Fruit fly (Drosophila melanogaster): ENCODE results near the gene CG18478.
"Not testable (repeated sequence)": the region's sequence is repeated elsewhere in the genome, so short reads cannot be mapped to it uniquely, and the experiment has no call there.

DNA sequence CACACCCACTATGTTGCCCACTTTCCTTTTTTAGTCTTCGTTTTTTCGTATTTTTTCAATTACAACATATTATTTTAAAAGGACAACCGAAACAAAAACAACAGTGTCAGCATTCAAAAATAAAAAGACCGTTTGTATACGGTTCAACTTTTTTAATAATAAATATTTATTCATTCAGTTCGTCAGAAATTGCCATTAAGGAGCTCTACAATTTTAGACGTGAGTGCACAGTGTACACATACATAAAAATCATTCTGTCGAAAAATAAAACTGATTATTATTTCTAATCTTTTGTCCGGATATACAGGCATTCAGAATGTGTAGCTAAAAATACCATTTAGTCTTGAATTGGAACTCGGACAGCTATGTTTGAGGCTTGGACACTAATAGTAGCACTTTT is at the start of gene CG18478:
- TF ChIP-seq CG1620 (GFP tag; optimal IDR thresholded peaks at IDR 0.05); kay (GFP tag; ENCODE audit: borderline replicate concordance); Crg-1 (GFP tag; optimal IDR thresholded peaks at IDR 0.05); ovo (GFP tag; optimal IDR thresholded peaks at IDR 0.05); CG7101 (tag; optimal IDR thresholded peaks at IDR 0.05); Hr96 (GFP tag; optimal IDR thresholded peaks at IDR 0.05); cnc (optimal IDR thresholded peaks at IDR 0.05): not testable (repeated sequence)
